Worm (Caenorhabditis elegans) whole organism, L3 larva: ENCODE results near the gene rcs-1.

Experiments used
- ZK546.5 ChIP-seq: sonication (generic microtip); optimal IDR thresholded peaks from 2 replicates; lab custom pipeline; 2017; ENCODE audit warnings: missing biosample characterization, missing genetic modification characterization
- aly-2 ChIP-seq: fragments of 150-350 bp; optimal IDR thresholded peaks from 2 replicates; lab custom pipeline; 2014; ENCODE audit warnings: missing biosample characterization, missing genetic modification characterization
- ama-1 ChIP-seq: fragments of 150-350 bp; optimal IDR thresholded peaks from 2 replicates; lab custom pipeline; 2018
- ceh-16 ChIP-seq: sonication (generic microtip); optimal IDR thresholded peaks from 2 replicates; lab custom pipeline; 2017; ENCODE audit warnings: missing biosample characterization, missing genetic modification characterization
- ceh-28 ChIP-seq: fragments of 150-350 bp; optimal IDR thresholded peaks from 2 replicates; lab custom pipeline; 2014; ENCODE audit warnings: missing biosample characterization, missing genetic modification reagents, missing genetic modification characterization
- ceh-82 ChIP-seq: fragments of 150-350 bp; optimal IDR thresholded peaks from 2 replicates; lab custom pipeline; 2014; ENCODE audit warnings: missing biosample characterization, missing genetic modification characterization
- ceh-9 ChIP-seq: sonication (generic microtip); optimal IDR thresholded peaks from 2 replicates; lab custom pipeline; 2018; ENCODE audit warnings: missing biosample characterization, missing genetic modification characterization
- elt-1 ChIP-seq: fragments of 150-350 bp; optimal IDR thresholded peaks from 2 replicates; lab custom pipeline; 2014; ENCODE audit warnings: missing biosample characterization, missing genetic modification characterization
- elt-2 ChIP-seq: sonication (generic microtip); optimal IDR thresholded peaks from 2 replicates; lab custom pipeline; 2016; ENCODE audit warnings: missing genetic modification reagents, mild to moderate bottlenecking, missing genetic modification characterization, missing compliant biosample characterization
- fkh-10 ChIP-seq: sonication (generic microtip); optimal IDR thresholded peaks from 2 replicates; lab custom pipeline; 2017; ENCODE audit warnings: missing biosample characterization, missing genetic modification reagents, missing genetic modification characterization
- fos-1 ChIP-seq: fragments of 150-350 bp; optimal IDR thresholded peaks from 2 replicates; lab custom pipeline; 2014; ENCODE audit warnings: missing biosample characterization, missing genetic modification characterization
- jun-1 ChIP-seq: fragments of 150-350 bp; optimal IDR thresholded peaks from 2 replicates; lab custom pipeline; 2014; ENCODE audit warnings: missing biosample characterization, missing genetic modification reagents, missing genetic modification characterization
- lin-15B ChIP-seq: fragments of 150-350 bp; optimal IDR thresholded peaks from 2 replicates; lab custom pipeline; 2014; ENCODE audit warnings: missing biosample characterization, missing genetic modification characterization
- mdl-1 ChIP-seq: fragments of 150-350 bp; optimal IDR thresholded peaks from 2 replicates; lab custom pipeline; 2014; ENCODE audit warnings: missing biosample characterization, missing genetic modification characterization
- mml-1 ChIP-seq: fragments of 150-350 bp; sonication (generic microtip); optimal IDR thresholded peaks from 3 replicates; lab custom pipeline; 2014; ENCODE audit warnings: missing biosample characterization, missing genetic modification characterization
- nhr-11 ChIP-seq: fragments of 150-350 bp; optimal IDR thresholded peaks from 2 replicates; lab custom pipeline; 2014; ENCODE audit warnings: missing biosample characterization, missing genetic modification characterization
- nhr-23 ChIP-seq: fragments of 150-350 bp; optimal IDR thresholded peaks from 2 replicates; lab custom pipeline; 2014; ENCODE audit warnings: missing biosample characterization, missing genetic modification reagents, missing genetic modification characterization
- nhr-237 ChIP-seq: fragments of 150-350 bp; optimal IDR thresholded peaks from 2 replicates; lab custom pipeline; 2014; ENCODE audit warnings: missing biosample characterization, missing genetic modification characterization
- nhr-25 ChIP-seq: sonication (generic microtip); optimal IDR thresholded peaks from 2 replicates; lab custom pipeline; 2017; ENCODE audit warnings: missing biosample characterization, missing genetic modification characterization
- nhr-67 ChIP-seq: fragments of 150-350 bp; optimal IDR thresholded peaks from 2 replicates; lab custom pipeline; 2014; ENCODE audit warnings: missing biosample characterization, missing genetic modification characterization
- nhr-76 ChIP-seq: fragments of 150-350 bp; sonication (generic microtip); optimal IDR thresholded peaks from 5 replicates; lab custom pipeline; 2014; ENCODE audit warnings: missing biosample characterization, missing genetic modification characterization
- nhr-77 ChIP-seq: fragments of 150-350 bp; optimal IDR thresholded peaks from 2 replicates; lab custom pipeline; 2014; ENCODE audit warnings: missing biosample characterization, missing genetic modification characterization
- pha-4 ChIP-seq: fragments of 150-350 bp; optimal IDR thresholded peaks from 2 replicates; lab custom pipeline; 2014; ENCODE audit warnings: missing biosample characterization, missing genetic modification reagents, missing genetic modification characterization
- pqm-1 ChIP-seq: fragments of 150-350 bp; optimal IDR thresholded peaks from 2 replicates; lab custom pipeline; 2017; ENCODE audit warnings: missing biosample characterization, missing genetic modification characterization, inconsistent platforms
- sea-2 ChIP-seq: fragments of 150-350 bp; sonication (generic microtip); optimal IDR thresholded peaks from 4 replicates; lab custom pipeline; 2014; ENCODE audit warnings: missing biosample characterization, missing genetic modification reagents, missing genetic modification characterization
- skn-1 ChIP-seq: fragments of 150-350 bp; optimal IDR thresholded peaks from 2 replicates; lab custom pipeline; 2014; ENCODE audit warnings: missing biosample characterization, missing genetic modification characterization
- snpc-4 ChIP-seq: fragments of 150-350 bp; optimal IDR thresholded peaks from 2 replicates; lab custom pipeline; 2014; ENCODE audit warnings: missing biosample characterization, missing genetic modification characterization
- tbx-2 ChIP-seq: sonication (generic microtip); optimal IDR thresholded peaks from 2 replicates; lab custom pipeline; 2016; ENCODE audit warnings: mild to moderate bottlenecking, missing genetic modification characterization, missing compliant biosample characterization
- unc-39 ChIP-seq: sonication (generic microtip); optimal IDR thresholded peaks from 4 replicates; lab custom pipeline; 2017; ENCODE audit warnings: missing biosample characterization, missing genetic modification characterization
- unc-62 ChIP-seq: fragments of 150-350 bp; sonication (generic microtip); optimal IDR thresholded peaks from 4 replicates; lab custom pipeline; 2014; ENCODE audit warnings: missing biosample characterization, missing genetic modification reagents, missing genetic modification characterization
- ztf-4 ChIP-seq: fragments of 150-350 bp; optimal IDR thresholded peaks from 2 replicates; lab custom pipeline; 2014; ENCODE audit warnings: missing biosample characterization, missing genetic modification characterization

Gene rcs-1

ce11 chrX:8860958-8861357 lies 32.6 kb upstream of the rcs-1 start, which contains the start of gene C06E2.9:
Gene C06E2.9 (plus strand): TSS chrX:8861258.
- TF ChIP-seq elt-1 (tag; lab: Kevin White, UChicago) (peak; percentile 9), pqm-1 (tag; lab: Kevin White, UChicago) (no peak)
- TF ChIP-seq, all 47 proteins: peak for 1

DNA sequence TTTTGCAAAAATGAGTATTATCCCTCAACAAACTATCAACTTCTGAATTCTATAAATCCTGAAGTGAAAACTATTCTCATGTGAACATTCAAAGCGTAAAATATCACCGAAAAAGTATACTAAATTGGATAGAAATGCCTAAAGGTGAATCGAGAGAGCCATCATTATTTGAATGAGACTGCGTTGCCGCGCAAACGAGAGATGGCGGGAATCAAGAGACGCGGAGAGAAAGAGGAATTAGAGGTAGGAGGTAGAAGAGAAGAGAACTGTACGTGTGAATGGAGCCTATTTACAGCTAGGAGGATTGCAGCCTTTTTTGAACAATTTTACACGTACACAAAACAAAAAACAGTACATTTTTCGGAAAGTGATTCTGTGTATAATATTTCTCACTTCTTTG lies 31.2 kb upstream of the rcs-1 start:
- no peak for TF ChIP-seq snpc-4 (tag; lab: Kevin White, UChicago)
- peak; percentile 15 for TF ChIP-seq pha-4 (tag; lab: Kevin White, UChicago)

- TF ChIP-seq snpc-4 (tag; lab: Kevin White, UChicago) (no peak), skn-1 (tag; lab: Kevin White, UChicago) (no peak), elt-1 (tag; lab: Kevin White, UChicago) (peak; percentile 95), nhr-25 (tag; lab: Kevin White, UChicago) (no peak), nhr-23 (tag; lab: Kevin White, UChicago) (peak; percentile 16)
These were observed 29.7 kb upstream of the rcs-1 start, which contains the start of gene C06E2.5 for ce11 chrX:8857904-8858612. Gene C06E2.5 (minus strand): TSS chrX:8857954.

DNA sequence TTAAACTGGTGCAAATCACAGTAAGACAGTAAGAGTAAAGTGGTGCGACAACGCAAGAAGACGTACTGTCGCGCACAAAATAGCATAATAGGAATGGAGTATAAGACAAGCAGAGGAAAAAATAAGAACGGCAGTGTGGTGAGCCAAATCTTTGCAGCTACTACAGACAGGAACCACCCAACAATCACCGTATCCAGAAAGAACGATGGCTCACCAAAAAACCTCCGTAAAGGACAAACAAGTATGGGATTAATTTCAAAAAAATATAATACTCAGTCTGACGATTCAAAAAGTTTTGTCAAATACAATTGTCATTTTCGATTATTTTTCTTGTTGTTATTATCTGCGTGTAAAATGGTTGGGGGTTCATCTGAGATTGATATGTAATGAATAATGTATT lies 26.1 kb upstream of the rcs-1 start:
- TF ChIP-seq ZK546.5: no peak
- no peak for TF ChIP-seq fkh-10 (GFP tag; lab: Kevin White, UChicago)
- TF ChIP-seq tbx-2 (tag; lab: Kevin White, UChicago): no peak
- TF ChIP-seq jun-1: no peak
- TF ChIP-seq lin-15B: no peak
- no peak for TF ChIP-seq aly-2 (tag; lab: Kevin White, UChicago)
- no peak for TF ChIP-seq snpc-4 (tag; lab: Kevin White, UChicago)
- TF ChIP-seq nhr-11 (tag; lab: Kevin White, UChicago): no peak
- no peak for TF ChIP-seq ztf-4 (tag; lab: Kevin White, UChicago)
- TF ChIP-seq nhr-25 (tag; lab: Kevin White, UChicago): no peak
- TF ChIP-seq mdl-1: no peak
- TF ChIP-seq nhr-77 (tag; lab: Kevin White, UChicago): no peak
- TF ChIP-seq ceh-28: no peak

ce11 chrX:8853524-8853923 lies 25.2 kb upstream of the rcs-1 start, which contains the start of gene sprp-4:
Gene sprp-4 (minus strand): TSS chrX:8853624.
- no peak for TF ChIP-seq sea-2 (GFP tag; lab: Kevin White, UChicago)
- TF ChIP-seq ZK546.5: no peak
- no peak for TF ChIP-seq nhr-76
- TF ChIP-seq elt-2 (tag; lab: Kevin White, UChicago): no peak
- no peak for TF ChIP-seq ceh-16 (tag; lab: Kevin White, UChicago)
- no peak for TF ChIP-seq mml-1 (tag; lab: Kevin White, UChicago)
- TF ChIP-seq unc-39 (tag; lab: Kevin White, UChicago): no peak
- TF ChIP-seq pha-4 (tag; lab: Kevin White, UChicago): no peak
- no peak for TF ChIP-seq fos-1 (tag; lab: Kevin White, UChicago)
- no peak for TF ChIP-seq ceh-82 (tag; lab: Kevin White, UChicago)
- TF ChIP-seq unc-62 (GFP tag; lab: Kevin White, UChicago): no peak
- TF ChIP-seq snpc-4 (tag; lab: Kevin White, UChicago): no peak
- TF ChIP-seq nhr-237 (tag; lab: Kevin White, UChicago): no peak
- no peak for TF ChIP-seq ceh-9 (tag; lab: Kevin White, UChicago)
- no peak for TF ChIP-seq ama-1
- TF ChIP-seq nhr-67 (tag; lab: Kevin White, UChicago): no peak
- no peak for TF ChIP-seq elt-1 (tag; lab: Kevin White, UChicago)
- TF ChIP-seq skn-1 (tag; lab: Kevin White, UChicago): no peak
- TF ChIP-seq nhr-23 (tag; lab: Kevin White, UChicago): no peak
- TF ChIP-seq, all 47 proteins: peak for 0
